Worm (Caenorhabditis elegans): ENCODE data around the gene hcp-2.

ce11 chrV:9633313-9633712 is 12.3 kb upstream of the hcp-2 start, which contains the start of gene col-147:
- TF ChIP-seq sea-1 (GFP tag; conservative IDR thresholded peaks at IDR 0.05) (no peak), pes-1 (GFP tag; IDR thresholded peaks at IDR 0.05) (no peak), ama-1 (optimal IDR thresholded peaks at IDR 0.05) (no peak), ets-7 (tag; optimal IDR thresholded peaks at IDR 0.05) (no peak), flt-1 (GFP tag; IDR thresholded peaks at IDR 0.05) (no peak), F13C5.2 (tag; optimal IDR thresholded peaks at IDR 0.05) (no peak), B0310.2 (tag; optimal IDR thresholded peaks at IDR 0.05) (no peak), hmg-4 (GFP tag; optimal IDR thresholded peaks at IDR 0.05) (no peak), ceh-36 (tag; optimal IDR thresholded peaks at IDR 0.05) (no peak), tbx-37 (GFP tag; conservative IDR thresholded peaks at IDR 0.05) (no peak), hnd-1 (tag; optimal IDR thresholded peaks at IDR 0.05) (no peak)

Data from whole organism, early embryonic.